Fruit fly (Drosophila melanogaster) whole organism, embryonic: ENCODE results near the gene CG16790.

ENCODE experiments used
- Atf-2 ChIP-seq: fragments of 200-800 bp; sonication (Bioruptor generic); optimal IDR thresholded peaks from 2 replicates; lab custom pipeline; 2016; ENCODE audit warnings: missing biosample characterization, missing genetic modification characterization
- CG10267 ChIP-seq: fragments of 200-800 bp; sonication (Bioruptor generic); optimal IDR thresholded peaks from 2 replicates; lab custom pipeline; 2018; ENCODE audit warnings: missing biosample characterization, mild to moderate bottlenecking, missing genetic modification characterization, moderate library complexity
- CG10543 ChIP-seq: fragments of 200-800 bp; sonication (Bioruptor generic); optimal IDR thresholded peaks from 3 replicates; lab custom pipeline; 2017; ENCODE audit warnings: missing biosample characterization, mild to moderate bottlenecking, missing genetic modification characterization, moderate library complexity
- CG10959 ChIP-seq: fragments of 200-800 bp; sonication (Bioruptor generic); IDR thresholded peaks from 2 replicates; pipeline ENCODE4 v1.3.6; 2022; ENCODE audit warnings: missing biosample characterization, missing genetic modification characterization
- CG11093 ChIP-seq: fragments of 200-800 bp; sonication (Bioruptor generic); IDR thresholded peaks from 3 replicates; pipeline ENCODE4 v1.3.6; 2022; ENCODE audit warnings: missing biosample characterization, missing genetic modification characterization
- CG11456 ChIP-seq: fragments of 200-800 bp; sonication (Bioruptor generic); IDR thresholded peaks from 3 replicates; pipeline ENCODE4 v1.3.6; 2022; ENCODE audit warnings: missing biosample characterization, missing genetic modification characterization
- CG12942 ChIP-seq: fragments of 200-800 bp; sonication (Bioruptor generic); optimal IDR thresholded peaks from 3 replicates; lab custom pipeline; 2016; ENCODE audit warnings: missing biosample characterization, missing genetic modification characterization
- CG13123 ChIP-seq: fragments of 200-800 bp; sonication (Bioruptor generic); optimal IDR thresholded peaks from 2 replicates; lab custom pipeline; 2016; ENCODE audit warnings: missing biosample characterization, missing genetic modification characterization
- CG13296 ChIP-seq: fragments of 200-800 bp; sonication (Bioruptor generic); optimal IDR thresholded peaks from 3 replicates; lab custom pipeline; 2018; ENCODE audit warnings: missing biosample characterization, mild to moderate bottlenecking, missing genetic modification characterization
- CG13775 ChIP-seq: fragments of 200-800 bp; sonication (Bioruptor generic); optimal IDR thresholded peaks from 3 replicates; lab custom pipeline; 2017; ENCODE audit warnings: missing biosample characterization, mild to moderate bottlenecking, missing genetic modification characterization
- CG15601 ChIP-seq: fragments of 200-800 bp; sonication (Bioruptor generic); optimal IDR thresholded peaks from 3 replicates; lab custom pipeline; 2019; ENCODE audit warnings: missing biosample characterization, mild to moderate bottlenecking, missing genetic modification characterization, moderate library complexity
- CG16863 ChIP-seq: fragments of 200-800 bp; sonication (Bioruptor generic); optimal IDR thresholded peaks from 3 replicates; lab custom pipeline; 2016; ENCODE audit warnings: missing biosample characterization, missing genetic modification characterization
- CG17912 ChIP-seq: fragments of 200-800 bp; sonication (Bioruptor generic); optimal IDR thresholded peaks from 2 replicates; lab custom pipeline; 2018; ENCODE audit warnings: missing biosample characterization, mild to moderate bottlenecking, missing genetic modification characterization
- CG18262 ChIP-seq: fragments of 200-800 bp; optimal IDR thresholded peaks from 3 replicates; lab custom pipeline; 2019; ENCODE audit warnings: missing biosample characterization, mild to moderate bottlenecking, missing genetic modification characterization, moderate library complexity
- CG18599 ChIP-seq: fragments of 200-800 bp; sonication (Bioruptor generic); optimal IDR thresholded peaks from 3 replicates; lab custom pipeline; 2017; ENCODE audit warnings: missing biosample characterization, missing genetic modification characterization, mild to moderate bottlenecking, moderate library complexity, missing genetic modification reagents
- CG32772 ChIP-seq: fragments of 200-800 bp; sonication (Bioruptor generic); IDR thresholded peaks from 2 replicates; pipeline ENCODE4 v1.3.6; 2022; ENCODE audit warnings: missing biosample characterization, missing genetic modification characterization
- CG33213 ChIP-seq: fragments of 200-800 bp; sonication (Bioruptor generic); optimal IDR thresholded peaks from 3 replicates; lab custom pipeline; 2016; ENCODE audit warnings: missing biosample characterization, missing genetic modification characterization
- CG34376 ChIP-seq: fragments of 200-800 bp; sonication (Bioruptor generic); optimal IDR thresholded peaks from 2 replicates; lab custom pipeline; 2018; ENCODE audit warnings: missing biosample characterization, mild to moderate bottlenecking, missing genetic modification characterization
- CG3726 ChIP-seq: fragments of 200-800 bp; sonication (Bioruptor generic); IDR thresholded peaks from 3 replicates; pipeline ENCODE4, ENCODE4 v1.3.6; 2022; ENCODE audit warnings: missing biosample characterization, missing genetic modification characterization
- CG43689 ChIP-seq: fragments of 200-800 bp; sonication (Bioruptor generic); IDR thresholded peaks from 2 replicates; pipeline ENCODE4 v1.3.6; 2022; ENCODE audit warnings: missing biosample characterization, missing genetic modification characterization
- CG6175 ChIP-seq: fragments of 200-800 bp; sonication (Bioruptor generic); IDR thresholded peaks from 3 replicates; pipeline ENCODE4 v1.3.6; 2022; ENCODE audit warnings: missing biosample characterization, missing genetic modification characterization
- CkIIα-i1 ChIP-seq: fragments of 200-800 bp; sonication (Bioruptor generic); IDR thresholded peaks from 2 replicates; pipeline ENCODE4 v1.3.6; 2022; ENCODE audit warnings: missing biosample characterization, missing genetic modification characterization
- Fer2 ChIP-seq: fragments of 200-800 bp; sonication (Bioruptor generic); optimal IDR thresholded peaks from 2 replicates; lab custom pipeline; 2018; ENCODE audit warnings: missing biosample characterization, mild to moderate bottlenecking, missing genetic modification characterization, moderate library complexity
- Kr ChIP-seq: fragments of 200-800 bp; sonication (Bioruptor generic); optimal IDR thresholded peaks from 2 replicates; lab custom pipeline; 2017; ENCODE audit warnings: missing biosample characterization, mild to moderate bottlenecking, missing genetic modification characterization
- Meics ChIP-seq: fragments of 200-800 bp; sonication (Bioruptor generic); optimal IDR thresholded peaks from 2 replicates; lab custom pipeline; 2017; ENCODE audit warnings: missing biosample characterization, mild to moderate bottlenecking, missing genetic modification characterization
- NfI ChIP-seq: fragments of 200-800 bp; sonication (Bioruptor generic); optimal IDR thresholded peaks from 3 replicates; lab custom pipeline; 2018; ENCODE audit warnings: missing biosample characterization, mild to moderate bottlenecking, missing genetic modification characterization, moderate library complexity
- Oaz ChIP-seq: fragments of 200-800 bp; sonication (Bioruptor generic); IDR thresholded peaks from 2 replicates; pipeline ENCODE4 v1.3.6; 2022; ENCODE audit warnings: missing biosample characterization, missing genetic modification characterization
- Rfx ChIP-seq: fragments of 200-800 bp; sonication (Bioruptor generic); IDR thresholded peaks from 2 replicates; pipeline ENCODE4 v1.3.6; 2022; ENCODE audit warnings: missing biosample characterization, missing genetic modification characterization
- Sin3A ChIP-seq: fragments of >200 bp; optimal IDR thresholded peaks from 2 replicates; lab custom pipeline; 2018
- Six4 ChIP-seq: fragments of 200-800 bp; sonication (Bioruptor generic); optimal IDR thresholded peaks from 2 replicates; lab custom pipeline; 2016; ENCODE audit warnings: missing biosample characterization, missing genetic modification characterization
- Sox100B ChIP-seq: fragments of 200-800 bp; sonication (Bioruptor generic); optimal IDR thresholded peaks from 3 replicates; lab custom pipeline; 2018; ENCODE audit warnings: missing biosample characterization, mild to moderate bottlenecking, missing genetic modification characterization
- Sry-δ ChIP-seq: fragments of 200-800 bp; sonication (Bioruptor generic); optimal IDR thresholded peaks from 2 replicates; lab custom pipeline; 2016; ENCODE audit warnings: missing biosample characterization, missing genetic modification characterization
- bab2 ChIP-seq: fragments of 200-800 bp; sonication (Bioruptor generic); optimal IDR thresholded peaks from 2 replicates; lab custom pipeline; 2016; ENCODE audit warnings: missing biosample characterization, missing genetic modification characterization
- btn ChIP-seq: fragments of 200-800 bp; sonication (Bioruptor generic); optimal IDR thresholded peaks from 2 replicates; lab custom pipeline; 2016; ENCODE audit warnings: missing biosample characterization, missing genetic modification characterization
- dysf ChIP-seq: fragments of 200-800 bp; sonication (Bioruptor generic); IDR thresholded peaks from 3 replicates; pipeline ENCODE4 v1.3.6; 2022; ENCODE audit warnings: missing biosample characterization, missing genetic modification characterization
- emc ChIP-seq: fragments of 200-800 bp; sonication (Bioruptor generic); optimal IDR thresholded peaks from 2 replicates; lab custom pipeline; 2016; ENCODE audit warnings: missing biosample characterization, missing genetic modification characterization
- en ChIP-seq: fragments of 200-800 bp; sonication (Bioruptor generic); optimal IDR thresholded peaks from 2 replicates; lab custom pipeline; 2016; ENCODE audit warnings: missing biosample characterization, missing genetic modification characterization
- fd64A ChIP-seq: fragments of 200-800 bp; sonication (Bioruptor generic); optimal IDR thresholded peaks from 3 replicates; lab custom pipeline; 2018; ENCODE audit warnings: missing biosample characterization, mild to moderate bottlenecking, missing genetic modification characterization
- gt ChIP-seq: fragments of 200-800 bp; sonication (Bioruptor generic); IDR thresholded peaks from 2 replicates; pipeline ENCODE4 v1.3.6; 2022; ENCODE audit warnings: missing biosample characterization, missing genetic modification characterization
- knrl ChIP-seq: fragments of 200-800 bp; sonication (Bioruptor generic); IDR thresholded peaks from 3 replicates; pipeline ENCODE4 v1.3.6; 2022; ENCODE audit warnings: missing biosample characterization, missing genetic modification characterization; ENCODE audit not compliant: partially characterized antibody
- pho ChIP-seq: fragments of 200-800 bp; sonication (Bioruptor generic); optimal IDR thresholded peaks from 2 replicates; lab custom pipeline; 2016; ENCODE audit warnings: missing biosample characterization, missing genetic modification characterization
- phol ChIP-seq: fragments of 200-800 bp; sonication (Bioruptor generic); optimal IDR thresholded peaks from 3 replicates; lab custom pipeline; 2018; ENCODE audit warnings: missing biosample characterization, mild to moderate bottlenecking, missing genetic modification characterization, moderate library complexity
- pum ChIP-seq: fragments of 200-800 bp; sonication (Bioruptor generic); optimal IDR thresholded peaks from 2 replicates; lab custom pipeline; 2016; ENCODE audit warnings: missing biosample characterization, missing genetic modification characterization
- row ChIP-seq: fragments of 200-800 bp; sonication (Bioruptor generic); IDR thresholded peaks from 3 replicates; pipeline ENCODE4 v1.3.6; 2022; ENCODE audit warnings: missing biosample characterization, missing genetic modification characterization
- ssp ChIP-seq: fragments of 200-800 bp; sonication (Bioruptor generic); IDR thresholded peaks from 2 replicates; pipeline ENCODE4 v1.3.6; 2022; ENCODE audit warnings: missing biosample characterization, missing genetic modification characterization
- tna ChIP-seq: fragments of 200-800 bp; sonication (Bioruptor generic); IDR thresholded peaks from 2 replicates; pipeline ENCODE4 v1.3.6; 2022; ENCODE audit warnings: missing biosample characterization, missing genetic modification characterization; ENCODE audit not compliant: partially characterized antibody
- unpg ChIP-seq: fragments of 200-800 bp; sonication (Bioruptor generic); optimal IDR thresholded peaks from 3 replicates; lab custom pipeline; 2018; ENCODE audit warnings: missing biosample characterization, mild to moderate bottlenecking, missing genetic modification characterization, moderate library complexity
- usp ChIP-seq: fragments of >200 bp; optimal IDR thresholded peaks from 2 replicates; lab custom pipeline; 2017; ENCODE audit warnings: missing biosample characterization, missing genetic modification characterization
- vvl ChIP-seq: fragments of 200-800 bp; sonication (Bioruptor generic); IDR thresholded peaks from 2 replicates; pipeline ENCODE4 v1.3.6; 2022; ENCODE audit warnings: missing biosample characterization, missing genetic modification characterization
- wek ChIP-seq: fragments of 200-800 bp; sonication (Bioruptor generic); optimal IDR thresholded peaks from 3 replicates; lab custom pipeline; 2018; ENCODE audit warnings: missing biosample characterization, mild to moderate bottlenecking, missing genetic modification characterization, moderate library complexity
- yki ChIP-seq: fragments of >200 bp; optimal IDR thresholded peaks from 3 replicates; lab custom pipeline; 2018

The CG16790 gene

dm6 chr3R:9577382-9578137, 7.5 kb upstream of the CG16790 start, which contains the start of the genes Kap-alpha3 and Son (continued):
- TF ChIP-seq pho (GFP tag; lab: Kevin White, UChicago) (peak; percentile 96), yki (lab: Kevin White, UChicago) (no peak), usp (no peak), CG13123 (GFP tag; lab: Kevin White, UChicago) (peak; percentile 100), CG11456 (GFP tag; lab: Robert Waterston, UW) (peak; percentile 96), Sin3A (lab: Kevin White, UChicago) (peak; percentile 97), btn (GFP tag; lab: Kevin White, UChicago) (peak; percentile 90), CG15601 (tag; lab: Kevin White, UChicago) (peak; percentile 93), CG16863 (GFP tag; lab: Kevin White, UChicago) (peak; percentile 92), vvl (peak; percentile 91), CG18262 (tag; lab: Kevin White, UChicago) (peak; percentile 84), unpg (GFP tag; lab: Kevin White, UChicago) (peak; percentile 82), Meics (GFP tag; lab: Kevin White, UChicago) (peak; percentile 95), CG3726 (GFP tag; lab: Robert Waterston, UW) (peak; percentile 80; the same call in 2 of the 3 replicates), tna (GFP tag; lab: Robert Waterston, UW) (no peak; the same call in 1 of the 2 replicates), bab2 (GFP tag; lab: Kevin White, UChicago) (peak; percentile 92), CG34376 (GFP tag; lab: Kevin White, UChicago) (peak; percentile 98), wek (GFP tag; lab: Kevin White, UChicago) (peak; percentile 90), Sry-δ (GFP tag; lab: Kevin White, UChicago) (peak; percentile 98), en (GFP tag; lab: Kevin White, UChicago) (peak; percentile 85), dysf (GFP tag; lab: Robert Waterston, UW) (peak; percentile 88), emc (peak; percentile 89), CG10267 (peak; percentile 91), ssp (GFP tag; lab: Robert Waterston, UW) (peak; percentile 84), CG6175 (GFP tag; lab: Robert Waterston, UW) (peak; percentile 53; the same call in 2 of the 3 replicates), fd64A (GFP tag; lab: Kevin White, UChicago) (peak; percentile 86), CG43689 (GFP tag; lab: Robert Waterston, UW) (peak; percentile 70), pum (GFP tag; lab: Kevin White, UChicago) (peak; percentile 92), NfI (peak; percentile 97), Rfx (GFP tag; lab: Robert Waterston, UW) (peak; percentile 93), CG33213 (GFP tag; lab: Kevin White, UChicago) (peak; percentile 96), CkIIα-i1 (GFP tag; lab: Robert Waterston, UW) (no peak), CG13296 (peak; percentile 97), Fer2 (peak; percentile 92), CG10543 (GFP tag; lab: Kevin White, UChicago) (peak; percentile 98), CG32772 (GFP tag; lab: Robert Waterston, UW) (peak; percentile 88), phol (tag; lab: Kevin White, UChicago) (peak; percentile 95), row (peak; percentile 95), CG12942 (GFP tag; lab: Kevin White, UChicago) (peak; percentile 91), CG13775 (GFP tag; lab: Kevin White, UChicago) (peak; percentile 98), CG11093 (GFP tag; lab: Robert Waterston, UW) (peak; percentile 79), knrl (GFP tag; lab: Robert Waterston, UW) (peak; percentile 91), Kr (GFP tag; lab: Kevin White, UChicago) (peak; percentile 23), CG18599 (GFP tag; lab: Kevin White, UChicago) (peak; percentile 94), Six4 (GFP tag; lab: Kevin White, UChicago) (peak; percentile 76), Oaz (peak; percentile 74), Sox100B (peak; percentile 95), gt (GFP tag; lab: Robert Waterston, UW) (peak; percentile 82), Atf-2 (GFP tag; lab: Kevin White, UChicago) (peak; percentile 90), CG17912 (GFP tag; lab: Kevin White, UChicago) (peak; percentile 98), CG10959 (peak; percentile 78)
